Fruit fly (Drosophila melanogaster): Measurements from ENCODE around the gene t.
A peak's percentile ranks its signal among the peaks of the same experiment; 100 is the strongest.

t gene

dm6 chrX:9223182-9223581, at the start of gene t:
TSS of gene t (minus strand) at chrX:9223257.
- TF ChIP-seq Bdp1 (GFP tag; optimal IDR thresholded peaks at IDR 0.05) (no peak), Dip2 (GFP tag; IDR thresholded peaks at IDR 0.05) (no peak), az2 (GFP tag; optimal IDR thresholded peaks at IDR 0.05) (peak; percentile 5), ara (GFP tag; IDR thresholded peaks at IDR 0.05) (no peak), Neu2 (GFP tag; optimal IDR thresholded peaks at IDR 0.05; ENCODE audit: borderline replicate concordance) (no peak), onecut (GFP tag; IDR thresholded peaks at IDR 0.05) (peak; percentile 58), CG14050 (GFP tag; IDR thresholded peaks at IDR 0.05) (no peak), Med (GFP tag) (peak; percentile 47), pho (GFP tag; optimal IDR thresholded peaks at IDR 0.05) (no peak), Hand (GFP tag; optimal IDR thresholded peaks at IDR 0.05) (no peak), row (GFP tag; IDR thresholded peaks at IDR 0.05) (peak; percentile 28; the same call in 1 of the 3 replicates), hbn (GFP tag; IDR thresholded peaks at IDR 0.05; ENCODE audit: partially characterized antibody) (no peak), kni (GFP tag; optimal IDR thresholded peaks at IDR 0.05) (no peak), PHDP (tag; optimal IDR thresholded peaks at IDR 0.05) (peak; percentile 5), pb (GFP tag; optimal IDR thresholded peaks at IDR 0.05) (no peak), ase (GFP tag; IDR thresholded peaks at IDR 0.05) (no peak), dm (GFP tag; optimal IDR thresholded peaks at IDR 0.05) (no peak), BtbVII (GFP tag; optimal IDR thresholded peaks at IDR 0.05) (no peak), NC2β (GFP tag; optimal IDR thresholded peaks at IDR 0.05) (no peak), CG7987 (GFP tag; optimal IDR thresholded peaks at IDR 0.05) (no peak), emc (GFP tag; optimal IDR thresholded peaks at IDR 0.05) (no peak), CG8478 (optimal IDR thresholded peaks at IDR 0.05) (no peak), toy (GFP tag; IDR thresholded peaks at IDR 0.05) (no peak), gsb (GFP tag; IDR thresholded peaks at IDR 0.05) (no peak), grau (tag; optimal IDR thresholded peaks at IDR 0.05) (peak; percentile 23), CG9932 (GFP tag; IDR thresholded peaks at IDR 0.05) (0 out of 2 replicates have a peak, but pooled peaks have one; percentile 21), CG13424 (tag; optimal IDR thresholded peaks at IDR 0.05) (no peak), Sin3A (optimal IDR thresholded peaks at IDR 0.05) (no peak), cato (GFP tag; optimal IDR thresholded peaks at IDR 0.05; ENCODE audit: borderline replicate concordance) (no peak), slbo (GFP tag; IDR thresholded peaks at IDR 0.05) (no peak), CG8924 (tag; optimal IDR thresholded peaks at IDR 0.05) (no peak), CG10366 (GFP tag; IDR thresholded peaks at IDR 0.05) (no peak), CG8089 (GFP tag; optimal IDR thresholded peaks at IDR 0.05) (no peak), Dref (GFP tag; IDR thresholded peaks at IDR 0.05) (peak; percentile 33; the same call in 1 of the 2 replicates), CG6765 (GFP tag; optimal IDR thresholded peaks at IDR 0.05) (no peak), CG2120 (GFP tag; optimal IDR thresholded peaks at IDR 0.05) (peak; percentile 19), sd (tag; optimal IDR thresholded peaks at IDR 0.05) (no peak), Nf-YC (tag; optimal IDR thresholded peaks at IDR 0.05) (no peak), gce (GFP tag; IDR thresholded peaks at IDR 0.05) (no peak), wor (GFP tag; IDR thresholded peaks at IDR 0.05) (no peak), gcm (GFP tag; optimal IDR thresholded peaks at IDR 0.05) (no peak), pum (GFP tag; optimal IDR thresholded peaks at IDR 0.05) (no peak), Sry-β (GFP tag; optimal IDR thresholded peaks at IDR 0.05) (no peak), CG4820 (GFP tag; optimal IDR thresholded peaks at IDR 0.05) (no peak), E2f1 (GFP tag; IDR thresholded peaks at IDR 0.05) (no peak), sr (GFP tag; IDR thresholded peaks at IDR 0.05) (no peak), wdn (GFP tag; IDR thresholded peaks at IDR 0.05) (0 out of 2 replicates have a peak, but pooled peaks have one; percentile 13), z (GFP tag; IDR thresholded peaks at IDR 0.05) (no peak), pnt (GFP tag; optimal IDR thresholded peaks at IDR 0.05) (no peak), sqz (GFP tag; optimal IDR thresholded peaks at IDR 0.05) (no peak), unpg (GFP tag; optimal IDR thresholded peaks at IDR 0.05) (peak; percentile 18), CG10147 (GFP tag; optimal IDR thresholded peaks at IDR 0.05) (no peak), E2f2 (GFP tag; IDR thresholded peaks at IDR 0.05) (peak; percentile 20; the same call in 1 of the 2 replicates), CG6854 (GFP tag; optimal IDR thresholded peaks at IDR 0.05) (no peak)

Data from whole organism, embryonic.